Fruit fly (Drosophila melanogaster): Measurements from ENCODE around the gene Ilp8.

The Ilp8 gene

dm6 chr3L:17012017-17012719 lies 19.7 kb downstream of the Ilp8 start, which contains the start of gene CG3764 (continued):
- peak; percentile 38 for TF ChIP-seq CG3065 (GFP tag; optimal IDR thresholded peaks at IDR 0.05)
- no peak for TF ChIP-seq sim (GFP tag; IDR thresholded peaks at IDR 0.05)
- TF ChIP-seq corto (GFP tag; optimal IDR thresholded peaks at IDR 0.05), result no peak
- no peak for TF ChIP-seq br (optimal IDR thresholded peaks at IDR 0.05)
- no peak for TF ChIP-seq usp (GFP tag; optimal IDR thresholded peaks at IDR 0.05)
- TF ChIP-seq Ets97D (GFP tag; optimal IDR thresholded peaks at IDR 0.05), result peak; percentile 98
- TF ChIP-seq tgo (GFP tag; IDR thresholded peaks at IDR 0.05), result peak; percentile 54
- peak; percentile 77 for TF ChIP-seq btn (GFP tag; optimal IDR thresholded peaks at IDR 0.05)
- TF ChIP-seq lab (GFP tag; optimal IDR thresholded peaks at IDR 0.05), result peak; percentile 91
- TF ChIP-seq z (GFP tag; IDR thresholded peaks at IDR 0.05), result peak; percentile 45; the same call in 1 of the 3 replicates
- peak; percentile 63 for TF ChIP-seq disco-r (GFP tag; optimal IDR thresholded peaks at IDR 0.05)
- TF ChIP-seq CG30403 (GFP tag; optimal IDR thresholded peaks at IDR 0.05), result peak; percentile 40
- TF ChIP-seq CG18011 (GFP tag; optimal IDR thresholded peaks at IDR 0.05), result peak; percentile 46
- TF ChIP-seq CG11085 (GFP tag; IDR thresholded peaks at IDR 0.05), result peak; percentile 37; the same call in 1 of the 2 replicates
- TF ChIP-seq CG10431 (GFP tag; optimal IDR thresholded peaks at IDR 0.05), result peak; percentile 86
- TF ChIP-seq pros (GFP tag; optimal IDR thresholded peaks at IDR 0.05), result peak; percentile 49
- TF ChIP-seq gem (tag; optimal IDR thresholded peaks at IDR 0.05), result peak; percentile 60
- TF ChIP-seq gfzf (GFP tag; optimal IDR thresholded peaks at IDR 0.05), result peak; percentile 72
- no peak for TF ChIP-seq wor (GFP tag; IDR thresholded peaks at IDR 0.05)
- peak; percentile 92 for TF ChIP-seq CHES-1-like (GFP tag; optimal IDR thresholded peaks at IDR 0.05)
- TF ChIP-seq Nf-YC (tag; optimal IDR thresholded peaks at IDR 0.05), result peak; percentile 78
- peak; percentile 54; the same call in 1 of the 2 replicates for TF ChIP-seq CG6689 (GFP tag; IDR thresholded peaks at IDR 0.05)
- TF ChIP-seq amos (GFP tag; IDR thresholded peaks at IDR 0.05; ENCODE audit: partially characterized antibody), result peak; percentile 45; the same call in 1 of the 2 replicates
- TF ChIP-seq fd102C (GFP tag; optimal IDR thresholded peaks at IDR 0.05), result peak; percentile 86
- peak; percentile 24 for TF ChIP-seq CG7745 (tag; optimal IDR thresholded peaks at IDR 0.05)
- peak; percentile 81 for TF ChIP-seq CG3847 (GFP tag; IDR thresholded peaks at IDR 0.05)
- peak; percentile 65 for TF ChIP-seq Xrp1 (GFP tag; IDR thresholded peaks at IDR 0.05)
- TF ChIP-seq CG17359 (tag; optimal IDR thresholded peaks at IDR 0.05), result peak; percentile 86
- TF ChIP-seq Hsf (GFP tag; optimal IDR thresholded peaks at IDR 0.05), result peak; percentile 37
- TF ChIP-seq CG1792 (GFP tag; optimal IDR thresholded peaks at IDR 0.05), result peak; percentile 53
- TF ChIP-seq pita (GFP tag; optimal IDR thresholded peaks at IDR 0.05), result no peak
- peak; percentile 76 for TF ChIP-seq CG13894 (tag; optimal IDR thresholded peaks at IDR 0.05)
- TF ChIP-seq CG5245 (GFP tag; optimal IDR thresholded peaks at IDR 0.05), result peak; percentile 30
- peak; percentile 60 for TF ChIP-seq CG8281 (tag; optimal IDR thresholded peaks at IDR 0.05)
- TF ChIP-seq h (optimal IDR thresholded peaks at IDR 0.05), result no peak
- peak; percentile 71; the same call in 1 of the 2 replicates for TF ChIP-seq CG14014 (GFP tag; IDR thresholded peaks at IDR 0.05)
- no peak for TF ChIP-seq Taf1 (GFP tag; IDR thresholded peaks at IDR 0.05)
- TF ChIP-seq CG9215 (GFP tag; IDR thresholded peaks at IDR 0.05), result no peak
- peak; percentile 76 for TF ChIP-seq tap (tag; optimal IDR thresholded peaks at IDR 0.05)
- TF ChIP-seq bbx (GFP tag; IDR thresholded peaks at IDR 0.05; ENCODE audit: partially characterized antibody), result peak; percentile 65
- no peak for TF ChIP-seq vnd (GFP tag; IDR thresholded peaks at IDR 0.05; ENCODE audit: partially characterized antibody)
- TF ChIP-seq ci (GFP tag; IDR thresholded peaks at IDR 0.05), result peak; percentile 93
- TF ChIP-seq CG6791 (GFP tag; IDR thresholded peaks at IDR 0.05; ENCODE audit: partially characterized antibody), result peak; percentile 47; the same call in 1 of the 3 replicates
- peak; percentile 78 for TF ChIP-seq nom (GFP tag; optimal IDR thresholded peaks at IDR 0.05)
- peak; percentile 89 for TF ChIP-seq CG15601 (tag; optimal IDR thresholded peaks at IDR 0.05)
- TF ChIP-seq Bdp1 (GFP tag; optimal IDR thresholded peaks at IDR 0.05), result peak; percentile 65
- TF ChIP-seq YL-1 (GFP tag; optimal IDR thresholded peaks at IDR 0.05), result peak; percentile 96
- peak; percentile 66 for TF ChIP-seq run (tag; optimal IDR thresholded peaks at IDR 0.05)
- no peak; the same call in 1 of the 2 replicates for TF ChIP-seq tna (GFP tag; IDR thresholded peaks at IDR 0.05; ENCODE audit: partially characterized antibody)
- TF ChIP-seq Dfd (GFP tag; optimal IDR thresholded peaks at IDR 0.05), result no peak
